Worm (Caenorhabditis elegans) whole organism, L4 larva: ENCODE results near the gene fmo-3.
A peak's percentile ranks its signal among the peaks of the same experiment; 100 is the strongest.

Source experiments
- F26F4.8 ChIP-seq: fragments of 200-800 bp; sonication (Bioruptor generic); conservative IDR thresholded peaks from 2 replicates; pipeline ENCODE4 v1.3.6; 2022; ENCODE audit warnings: missing genetic modification characterization, missing compliant biosample characterization
- F37D6.2 ChIP-seq: sonication (generic microtip); optimal IDR thresholded peaks from 2 replicates; lab custom pipeline; 2016; ENCODE audit warnings: mild to moderate bottlenecking, missing genetic modification characterization, missing compliant biosample characterization
- R02D3.7 ChIP-seq: fragments of 150-350 bp; sonication (generic microtip); optimal IDR thresholded peaks from 3 replicates; lab custom pipeline; 2014; ENCODE audit warnings: missing biosample characterization, missing genetic modification characterization
- T20F7.1 ChIP-seq: fragments of 200-800 bp; sonication (Bioruptor generic); optimal IDR thresholded peaks from 2 replicates; lab custom pipeline; 2018; ENCODE audit warnings: mild to moderate bottlenecking, missing genetic modification characterization, missing compliant biosample characterization
- Y75B8A.6 ChIP-seq: fragments of 200-800 bp; sonication (Bioruptor generic); IDR thresholded peaks from 2 replicates; pipeline ENCODE4 v1.3.6; 2022; ENCODE audit warnings: missing genetic modification reagents, missing genetic modification characterization, missing compliant biosample characterization
- ZK337.2 ChIP-seq: fragments of 200-800 bp; sonication (Bioruptor generic); IDR thresholded peaks from 2 replicates; pipeline ENCODE4 v1.3.6; 2022; ENCODE audit warnings: missing genetic modification reagents, missing genetic modification characterization, missing compliant biosample characterization
- ZK546.5 ChIP-seq, 2 experiments: sonication (generic microtip); optimal IDR thresholded peaks; 2 replicates each; lab custom pipeline; 2017; ENCODE audit warnings: missing biosample characterization in 2 of 2, missing genetic modification characterization in 2 of 2
- attf-4 ChIP-seq: sonication (generic microtip); optimal IDR thresholded peaks from 3 replicates; lab custom pipeline; 2017; ENCODE audit warnings: missing biosample characterization, missing genetic modification characterization
- ceh-28 ChIP-seq: fragments of 150-350 bp; optimal IDR thresholded peaks from 2 replicates; lab custom pipeline; 2014; ENCODE audit warnings: missing biosample characterization, missing genetic modification reagents, missing genetic modification characterization
- ceh-44 ChIP-seq: fragments of 200-800 bp; sonication (Bioruptor generic); IDR thresholded peaks from 2 replicates; pipeline ENCODE4 v1.3.6; 2022; ENCODE audit warnings: missing genetic modification reagents, missing genetic modification characterization, missing compliant biosample characterization
- ceh-82 ChIP-seq: sonication (generic microtip); optimal IDR thresholded peaks from 2 replicates; lab custom pipeline; 2017; ENCODE audit warnings: missing biosample characterization, missing genetic modification characterization
- ces-1 ChIP-seq: fragments of 150-350 bp; sonication (generic microtip); optimal IDR thresholded peaks from 4 replicates; lab custom pipeline; 2014; ENCODE audit warnings: missing biosample characterization, missing genetic modification reagents, missing genetic modification characterization
- cey-2 ChIP-seq: sonication (generic microtip); optimal IDR thresholded peaks from 3 replicates; lab custom pipeline; 2017; ENCODE audit warnings: missing genetic modification characterization, mild to moderate bottlenecking, missing compliant biosample characterization, antibody characterized with exemption, borderline replicate concordance; ENCODE audit not compliant: insufficient read depth
- ctbp-1 ChIP-seq: fragments of 200-800 bp; sonication (Bioruptor generic); IDR thresholded peaks from 2 replicates; pipeline ENCODE4 v1.3.6; 2022; ENCODE audit warnings: missing genetic modification reagents, missing genetic modification characterization, missing compliant biosample characterization
- daf-12 ChIP-seq: fragments of 150-350 bp; optimal IDR thresholded peaks from 2 replicates; lab custom pipeline; 2014; ENCODE audit warnings: missing biosample characterization, missing genetic modification reagents, missing genetic modification characterization
- daf-16 ChIP-seq, 3 experiments: sonication (generic microtip); optimal IDR thresholded peaks; 2 replicates each; lab custom pipeline; 2016 to 2017; ENCODE audit warnings: missing genetic modification characterization in 3 of 3, missing genetic modification reagents in 3 of 3, mild to moderate bottlenecking in 2 of 3, missing compliant biosample characterization in 2 of 3, missing biosample characterization in 1 of 3, moderate library complexity in 1 of 3
- daf-19 ChIP-seq: fragments of 200-800 bp; sonication (Bioruptor generic); conservative IDR thresholded peaks from 2 replicates; pipeline ENCODE4 v1.3.6; 2022; ENCODE audit warnings: missing genetic modification characterization, missing compliant biosample characterization
- daf-8 ChIP-seq: fragments of 200-800 bp; sonication (Bioruptor generic); IDR thresholded peaks from 2 replicates; pipeline ENCODE4 v1.3.6; 2022; ENCODE audit warnings: missing genetic modification characterization, missing compliant biosample characterization
- dve-1 ChIP-seq: sonication (generic microtip); optimal IDR thresholded peaks from 2 replicates; lab custom pipeline; 2017; ENCODE audit warnings: antibody characterized with exemption, mild to moderate bottlenecking, missing genetic modification characterization, missing compliant biosample characterization; ENCODE audit not compliant: insufficient read depth
- fos-1 ChIP-seq: fragments of 150-350 bp; optimal IDR thresholded peaks from 2 replicates; lab custom pipeline; 2014; ENCODE audit warnings: missing biosample characterization, missing genetic modification characterization
- gei-8 ChIP-seq: fragments of 200-800 bp; sonication (Bioruptor generic); optimal IDR thresholded peaks from 2 replicates; lab custom pipeline; 2018; ENCODE audit warnings: mild to moderate bottlenecking, missing genetic modification characterization, missing compliant biosample characterization
- hif-1 ChIP-seq, 2 experiments: sonication (generic microtip); optimal IDR thresholded peaks; 2 replicates each; lab custom pipeline; 2016 to 2017; ENCODE audit warnings: missing compliant biosample characterization in 2 of 2, missing genetic modification characterization in 2 of 2, missing genetic modification reagents in 2 of 2, missing genotype in 2 of 2, mild to moderate bottlenecking in 1 of 2
- hmg-1.1 ChIP-seq: fragments of 200-800 bp; sonication (Bioruptor generic); IDR thresholded peaks from 2 replicates; pipeline ENCODE4 v1.3.6; 2022; ENCODE audit warnings: missing genetic modification reagents, missing genetic modification characterization, missing compliant biosample characterization
- jun-1 ChIP-seq: fragments of 150-350 bp; optimal IDR thresholded peaks from 2 replicates; lab custom pipeline; 2014; ENCODE audit warnings: missing biosample characterization, missing genetic modification reagents, missing genetic modification characterization
- lin-1 ChIP-seq: fragments of 200-800 bp; sonication (Bioruptor generic); IDR thresholded peaks from 2 replicates; pipeline ENCODE4 v1.3.6; 2022; ENCODE audit warnings: missing genetic modification reagents, missing genetic modification characterization, missing compliant biosample characterization
- lin-13 ChIP-seq: fragments of 150-350 bp; optimal IDR thresholded peaks from 2 replicates; lab custom pipeline; 2014; ENCODE audit warnings: missing biosample characterization, missing genetic modification reagents, missing genetic modification characterization
- lin-38 ChIP-seq: fragments of 200-800 bp; sonication (Bioruptor generic); IDR thresholded peaks from 2 replicates; pipeline ENCODE4 v1.3.6; 2022; ENCODE audit warnings: missing genetic modification reagents, missing genetic modification characterization, missing compliant biosample characterization
- lsy-2 ChIP-seq, 2 experiments: fragments of 150-350 bp in 1 of 2; sonication (generic microtip) in 1 of 2; optimal IDR thresholded peaks; 2 replicates each; lab custom pipeline; 2014 to 2017; ENCODE audit warnings: missing biosample characterization in 2 of 2, missing genetic modification characterization in 2 of 2
- madf-9 ChIP-seq: fragments of 200-800 bp; sonication (Bioruptor generic); conservative IDR thresholded peaks from 2 replicates; pipeline ENCODE4 v1.3.6; 2022; ENCODE audit warnings: missing genetic modification reagents, missing genetic modification characterization, missing compliant biosample characterization
- mdl-1 ChIP-seq, 2 experiments: fragments of 150-350 bp in 1 of 2; sonication (generic microtip) in 1 of 2; optimal IDR thresholded peaks; 2 replicates each; lab custom pipeline; 2014 to 2017; ENCODE audit warnings: missing biosample characterization in 2 of 2, missing genetic modification characterization in 2 of 2
- mep-1 ChIP-seq: fragments of 150-350 bp; sonication (generic microtip); optimal IDR thresholded peaks from 3 replicates; lab custom pipeline; 2014; ENCODE audit warnings: missing biosample characterization, missing genetic modification characterization
- mxl-2 ChIP-seq: fragments of 200-800 bp; sonication (Bioruptor generic); conservative IDR thresholded peaks from 2 replicates; pipeline ENCODE4 v1.3.6; 2022; ENCODE audit warnings: missing genetic modification reagents, missing genetic modification characterization, missing compliant biosample characterization
- mxl-3 ChIP-seq: fragments of 200-800 bp; sonication (Bioruptor generic); optimal IDR thresholded peaks from 2 replicates; lab custom pipeline; 2018; ENCODE audit warnings: mild to moderate bottlenecking, missing genetic modification characterization, missing compliant biosample characterization
- nhr-11 ChIP-seq: fragments of 150-350 bp; optimal IDR thresholded peaks from 2 replicates; lab custom pipeline; 2014; ENCODE audit warnings: missing biosample characterization, missing genetic modification characterization
- nhr-28 ChIP-seq: fragments of 150-350 bp; optimal IDR thresholded peaks from 2 replicates; lab custom pipeline; 2014; ENCODE audit warnings: missing biosample characterization, missing genetic modification characterization
- nhr-41 ChIP-seq: fragments of 200-800 bp; sonication (Bioruptor generic); IDR thresholded peaks from 2 replicates; pipeline ENCODE4 v1.3.6; 2022; ENCODE audit warnings: missing genetic modification reagents, missing genetic modification characterization, missing compliant biosample characterization
- nhr-48 ChIP-seq: sonication (generic microtip); optimal IDR thresholded peaks from 2 replicates; lab custom pipeline; 2016; ENCODE audit warnings: mild to moderate bottlenecking, missing genetic modification characterization, missing compliant biosample characterization
- nhr-6 ChIP-seq: fragments of 150-350 bp; optimal IDR thresholded peaks from 2 replicates; lab custom pipeline; 2014; ENCODE audit warnings: missing biosample characterization, missing genetic modification characterization
- nhr-76 ChIP-seq: fragments of 150-350 bp; optimal IDR thresholded peaks from 2 replicates; lab custom pipeline; 2014; ENCODE audit warnings: missing biosample characterization, missing genetic modification characterization
- nhr-77 ChIP-seq: fragments of 150-350 bp; optimal IDR thresholded peaks from 2 replicates; lab custom pipeline; 2014; ENCODE audit warnings: missing biosample characterization, missing genetic modification characterization
- php-3 ChIP-seq: fragments of 200-800 bp; sonication (Bioruptor generic); IDR thresholded peaks from 2 replicates; pipeline ENCODE4 v1.3.6; 2022; ENCODE audit warnings: missing genetic modification reagents, missing genetic modification characterization, missing compliant biosample characterization
- rbr-2 ChIP-seq: sonication (generic microtip); optimal IDR thresholded peaks from 2 replicates; lab custom pipeline; 2016; ENCODE audit warnings: missing genotype, missing genetic modification characterization, missing compliant biosample characterization
- sdz-12 ChIP-seq: fragments of 200-800 bp; sonication (Bioruptor generic); optimal IDR thresholded peaks from 2 replicates; lab custom pipeline; 2018; ENCODE audit warnings: mild to moderate bottlenecking, missing genetic modification characterization, missing compliant biosample characterization
- skn-1 ChIP-seq: fragments of 150-350 bp; optimal IDR thresholded peaks from 2 replicates; lab custom pipeline; 2014; ENCODE audit warnings: missing biosample characterization, missing genetic modification characterization
- tag-97 ChIP-seq: fragments of 200-800 bp; sonication (Bioruptor generic); IDR thresholded peaks from 2 replicates; pipeline ENCODE4 v1.3.6; 2022; ENCODE audit warnings: missing genetic modification characterization, missing compliant biosample characterization
- unc-62 ChIP-seq, 3 experiments: fragments of 150-350 bp in 1 of 3; sonication (generic microtip); optimal IDR thresholded peaks in 2 of 3; peaks in 1 of 3; 1 replicate in 1 of 3; 2 replicates in 2 of 3; lab custom pipeline; 2014 to 2017; ENCODE audit warnings: missing biosample characterization in 3 of 3, missing genetic modification characterization in 3 of 3, missing genetic modification reagents in 3 of 3, missing genotype in 1 of 3
- vab-7 ChIP-seq: fragments of 200-800 bp; sonication (Bioruptor generic); IDR thresholded peaks from 2 replicates; pipeline ENCODE4 v1.3.6; 2022; ENCODE audit warnings: missing genetic modification reagents, missing genetic modification characterization, missing compliant biosample characterization
- zfp-3 ChIP-seq: fragments of 200-800 bp; sonication (Bioruptor generic); conservative IDR thresholded peaks from 2 replicates; pipeline ENCODE4 v1.3.6; 2022; ENCODE audit warnings: missing genetic modification reagents, missing genetic modification characterization, missing compliant biosample characterization
- zip-2 ChIP-seq: fragments of 150-350 bp; optimal IDR thresholded peaks from 2 replicates; lab custom pipeline; 2014; ENCODE audit warnings: missing biosample characterization, missing genetic modification characterization

The fmo-3 gene

DNA sequence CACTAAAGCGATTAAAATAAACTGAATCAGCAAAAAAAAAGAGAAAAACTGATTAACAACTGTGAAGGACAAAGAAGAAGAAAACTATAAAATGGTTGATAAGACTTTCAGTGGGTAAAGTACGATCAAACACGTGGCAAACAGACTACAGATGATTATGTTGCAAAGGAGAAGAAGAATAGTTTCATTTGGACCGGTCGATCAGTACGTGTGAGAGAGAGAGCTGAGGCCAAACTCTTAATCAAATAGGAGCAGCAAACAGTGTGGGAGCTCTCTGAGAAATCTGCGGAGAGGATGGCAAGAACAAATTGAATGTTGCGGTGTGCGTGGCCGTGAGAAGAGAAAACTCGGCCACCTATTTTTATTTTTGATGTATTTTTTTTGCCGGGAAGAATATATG is 24.6 kb downstream of the fmo-3 start (continued):
- TF ChIP-seq jun-1 (tag; lab: Kevin White, UChicago) (no peak), gei-8 (GFP tag; lab: Kevin White, UChicago) (no peak), unc-62 (GFP tag; optimal IDR thresholded peaks at IDR 0.05 in 1 of 2; lab: Kevin White, UChicago) (no peak), unc-62 (tag; optimal IDR thresholded peaks at IDR 0.05; lab: Kevin White, UChicago) (no peak), Y75B8A.6 (0 out of 2 replicates have a peak, but pooled peaks have one; percentile 57), daf-8 (no peak), F26F4.8 (GFP tag; lab: Robert Waterston, UW) (no peak), ZK337.2 (GFP tag; lab: Robert Waterston, UW) (no peak), zfp-3 (no peak), cey-2 (tag; lab: Kevin White, UChicago) (no peak), ceh-82 (no peak), attf-4 (no peak), lin-38 (0 out of 2 replicates have a peak, but pooled peaks have one; percentile 16), lin-13 (GFP tag; lab: Kevin White, UChicago) (no peak), R02D3.7 (tag; lab: Kevin White, UChicago) (no peak), skn-1 (tag; lab: Kevin White, UChicago) (no peak), sdz-12 (GFP tag; lab: Kevin White, UChicago) (no peak), ZK546.5 (tag; optimal IDR thresholded peaks at IDR 0.05; lab: Kevin White, UChicago) (no peak), nhr-6 (tag; lab: Kevin White, UChicago) (no peak), zip-2 (tag; lab: Kevin White, UChicago) (no peak), daf-12 (tag; lab: Kevin White, UChicago) (no peak), hmg-1.1 (GFP tag; lab: Robert Waterston, UW) (no peak), ceh-44 (GFP tag; lab: Robert Waterston, UW) (no peak), nhr-28 (tag; lab: Kevin White, UChicago) (peak; percentile 79), php-3 (GFP tag; lab: Robert Waterston, UW) (no peak; the same call in 1 of the 2 replicates)
- TF ChIP-seq, all 104 proteins: peak for 24

DNA sequence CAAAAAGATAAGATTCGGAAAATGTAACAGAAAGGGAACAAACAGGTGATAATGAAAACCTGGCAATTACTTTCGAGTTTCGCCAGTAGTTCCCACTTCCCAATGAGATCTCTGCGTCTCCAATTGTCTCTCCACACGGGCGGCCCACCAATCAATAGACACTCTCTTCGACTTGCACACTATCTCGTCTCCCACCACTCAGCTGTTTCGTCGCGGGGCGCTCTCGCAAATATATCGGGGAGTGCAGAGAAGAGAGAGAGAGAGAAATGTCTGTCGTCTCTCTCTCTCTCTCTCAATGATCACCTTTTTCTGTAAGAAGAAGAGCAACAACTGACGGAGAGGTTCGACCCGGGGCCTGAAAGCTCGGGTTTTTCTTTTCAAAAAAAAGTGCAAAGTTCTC is 25.7 kb downstream of the fmo-3 start:
- TF ChIP-seq nhr-11 (tag; lab: Kevin White, UChicago) = peak; percentile 76
- peak in 1 of 2 experiments; percentile 90 for TF ChIP-seq hif-1 (tag; optimal IDR thresholded peaks at IDR 0.05; lab: Kevin White, UChicago)
- TF ChIP-seq mdl-1 (tag; optimal IDR thresholded peaks at IDR 0.05; lab: Kevin White, UChicago) = peak; percentile 17 to 53
- TF ChIP-seq dve-1 = peak; percentile 90
- no peak for TF ChIP-seq unc-62 (GFP tag; optimal IDR thresholded peaks at IDR 0.05 in 1 of 2; lab: Kevin White, UChicago)
- no peak for TF ChIP-seq unc-62 (tag; optimal IDR thresholded peaks at IDR 0.05; lab: Kevin White, UChicago)
- peak; percentile 80 for TF ChIP-seq nhr-48 (tag; lab: Kevin White, UChicago)
- TF ChIP-seq T20F7.1 = peak; percentile 38
- TF ChIP-seq lin-1 (GFP tag; lab: Robert Waterston, UW) = peak; percentile 93
- TF ChIP-seq ces-1 (GFP tag; lab: Kevin White, UChicago) = no peak
- TF ChIP-seq fos-1 (tag; lab: Kevin White, UChicago) = no peak
- peak; percentile 84 for TF ChIP-seq php-3 (GFP tag; lab: Robert Waterston, UW)
- peak; percentile 83 for TF ChIP-seq rbr-2 (tag; lab: Kevin White, UChicago)
- TF ChIP-seq daf-16 (GFP tag; optimal IDR thresholded peaks at IDR 0.05; lab: Kevin White, UChicago) = peak in 1 of 2 experiments; percentile 93
- TF ChIP-seq daf-16 (tag; optimal IDR thresholded peaks at IDR 0.05; lab: Kevin White, UChicago) = peak; percentile 95
- TF ChIP-seq mep-1 (tag; lab: Kevin White, UChicago) = peak; percentile 81
- peak; percentile 43 for TF ChIP-seq F37D6.2 (tag; lab: Kevin White, UChicago)
- TF ChIP-seq lsy-2 (tag; optimal IDR thresholded peaks at IDR 0.05; lab: Kevin White, UChicago) = peak; percentile 51 to 81
- peak; percentile 54; the same call in 1 of the 2 replicates for TF ChIP-seq madf-9
- 0 out of 2 replicates have a peak, but pooled peaks have one; percentile 23 for TF ChIP-seq vab-7 (GFP tag; lab: Robert Waterston, UW)
- TF ChIP-seq nhr-41 = peak; percentile 67
- no peak for TF ChIP-seq daf-19
- peak; percentile 75 for TF ChIP-seq ceh-28
- TF ChIP-seq mxl-3 = peak; percentile 87
- no peak for TF ChIP-seq tag-97 (GFP tag; lab: Robert Waterston, UW)
- peak; percentile 78 for TF ChIP-seq ctbp-1 (GFP tag; lab: Robert Waterston, UW)
- no peak for TF ChIP-seq F26F4.8 (GFP tag; lab: Robert Waterston, UW)
- TF ChIP-seq nhr-76 (tag; lab: Kevin White, UChicago) = no peak
- TF ChIP-seq mxl-2 (GFP tag; lab: Robert Waterston, UW) = no peak
- peak; percentile 56 for TF ChIP-seq nhr-77 (tag; lab: Kevin White, UChicago)
